Worm (Caenorhabditis elegans) whole organism, L1 larva: ENCODE measurements around the gene scl-2.

Experiments
- C16A3.4 ChIP-seq: fragments of 150-350 bp; optimal IDR thresholded peaks from 2 replicates; lab custom pipeline; 2014; ENCODE audit warnings: missing biosample characterization, missing genetic modification characterization
- C34B4.2 ChIP-seq: sonication (generic microtip); optimal IDR thresholded peaks from 2 replicates; lab custom pipeline; 2017; ENCODE audit warnings: mild to moderate bottlenecking, missing genetic modification characterization, missing compliant biosample characterization
- F16B12.6 ChIP-seq: fragments of 150-350 bp; optimal IDR thresholded peaks from 2 replicates; lab custom pipeline; 2014; ENCODE audit warnings: missing biosample characterization, missing genetic modification characterization
- alr-1 ChIP-seq: fragments of 200-800 bp; sonication (Bioruptor generic); optimal IDR thresholded peaks from 2 replicates; lab custom pipeline; 2018; ENCODE audit warnings: borderline replicate concordance, mild to moderate bottlenecking, missing genetic modification characterization, missing compliant biosample characterization
- aly-2 ChIP-seq: fragments of 150-350 bp; optimal IDR thresholded peaks from 2 replicates; lab custom pipeline; 2014; ENCODE audit warnings: missing biosample characterization, missing genetic modification characterization
- blmp-1 ChIP-seq: fragments of 150-350 bp; optimal IDR thresholded peaks from 2 replicates; lab custom pipeline; 2014; ENCODE audit warnings: missing biosample characterization, missing genetic modification characterization
- ceh-63 ChIP-seq: fragments of 200-800 bp; sonication (Bioruptor generic); optimal IDR thresholded peaks from 2 replicates; lab custom pipeline; 2018; ENCODE audit warnings: mild to moderate bottlenecking, missing genetic modification characterization, missing compliant biosample characterization
- ceh-8 ChIP-seq: fragments of 200-800 bp; sonication (Bioruptor generic); optimal IDR thresholded peaks from 2 replicates; lab custom pipeline; 2018; ENCODE audit warnings: mild to moderate bottlenecking, missing genetic modification characterization, moderate library complexity, missing compliant biosample characterization
- ceh-82 ChIP-seq, 3 experiments: fragments of 150-350 bp in 1 of 3; sonication (generic microtip) in 2 of 3; optimal IDR thresholded peaks; 2 replicates each; lab custom pipeline; 2014 to 2017; ENCODE audit warnings: missing biosample characterization in 3 of 3, missing genetic modification characterization in 3 of 3
- ceh-88 ChIP-seq: fragments of 200-800 bp; sonication (Bioruptor generic); IDR thresholded peaks from 2 replicates; pipeline ENCODE4 v1.3.6; 2022; ENCODE audit warnings: missing genetic modification characterization, missing compliant biosample characterization
- ceh-90 ChIP-seq: sonication (generic microtip); optimal IDR thresholded peaks from 2 replicates; lab custom pipeline; 2016; ENCODE audit warnings: missing genetic modification characterization, missing compliant biosample characterization
- efl-1 ChIP-seq, 4 experiments: fragments of 150-350 bp; optimal IDR thresholded peaks in 3 of 4; peaks in 1 of 4; 1 replicate in 1 of 4; 2 replicates in 3 of 4; lab custom pipeline; 2014; ENCODE audit warnings: missing biosample characterization in 2 of 4, missing genetic modification characterization in 2 of 4, missing genetic modification reagents in 2 of 4
- egl-13 ChIP-seq: sonication (generic microtip); optimal IDR thresholded peaks from 2 replicates; lab custom pipeline; 2016; ENCODE audit warnings: missing genotype, missing genetic modification reagents, missing genetic modification characterization, missing compliant biosample characterization
- fkh-10 ChIP-seq: sonication (generic microtip); optimal IDR thresholded peaks from 2 replicates; lab custom pipeline; 2017; ENCODE audit warnings: missing biosample characterization, missing genetic modification reagents, missing genetic modification characterization
- fos-1 ChIP-seq: fragments of 150-350 bp; optimal IDR thresholded peaks from 2 replicates; lab custom pipeline; 2014; ENCODE audit warnings: missing biosample characterization, missing genetic modification characterization
- grh-1 ChIP-seq: fragments of 200-800 bp; sonication (Bioruptor generic); IDR thresholded peaks from 2 replicates; pipeline ENCODE4 v1.3.6; 2022; ENCODE audit warnings: missing genetic modification reagents, missing genetic modification characterization, missing compliant biosample characterization
- irx-1 ChIP-seq: sonication (generic microtip); optimal IDR thresholded peaks from 2 replicates; lab custom pipeline; 2016; ENCODE audit warnings: missing genetic modification characterization, missing compliant biosample characterization
- isw-1 ChIP-seq: fragments of 200-800 bp; sonication (Bioruptor generic); IDR thresholded peaks from 2 replicates; pipeline ENCODE4 v1.3.6; 2022; ENCODE audit warnings: missing genetic modification characterization, missing compliant biosample characterization
- lin-13 ChIP-seq: fragments of 150-350 bp; optimal IDR thresholded peaks from 2 replicates; lab custom pipeline; 2014; ENCODE audit warnings: missing biosample characterization, missing genetic modification reagents, missing genetic modification characterization
- lin-14 ChIP-seq: fragments of 200-800 bp; sonication (Bioruptor generic); optimal IDR thresholded peaks from 2 replicates; lab custom pipeline; 2018; ENCODE audit warnings: mild to moderate bottlenecking, missing genetic modification characterization, moderate library complexity, missing compliant biosample characterization
- lin-35 ChIP-seq, 2 experiments: fragments of 150-350 bp; optimal IDR thresholded peaks; 2 replicates each; lab custom pipeline; 2014; ENCODE audit warnings: missing biosample characterization in 2 of 2, missing genetic modification characterization in 2 of 2, missing genetic modification reagents in 2 of 2
- mep-1 ChIP-seq: fragments of 150-350 bp; optimal IDR thresholded peaks from 2 replicates; lab custom pipeline; 2014; ENCODE audit warnings: missing biosample characterization, missing genetic modification characterization
- nhr-12 ChIP-seq: sonication (generic microtip); optimal IDR thresholded peaks from 2 replicates; lab custom pipeline; 2017; ENCODE audit warnings: missing biosample characterization, missing genetic modification characterization
- nhr-20 ChIP-seq: sonication (generic microtip); optimal IDR thresholded peaks from 2 replicates; lab custom pipeline; 2016; ENCODE audit warnings: mild to moderate bottlenecking, missing genetic modification characterization, missing compliant biosample characterization
- nhr-47 ChIP-seq: sonication (generic microtip); optimal IDR thresholded peaks from 2 replicates; lab custom pipeline; 2016; ENCODE audit warnings: mild to moderate bottlenecking, missing genetic modification characterization, moderate library complexity, missing compliant biosample characterization
- nhr-77 ChIP-seq: fragments of 150-350 bp; optimal IDR thresholded peaks from 2 replicates; lab custom pipeline; 2014; ENCODE audit warnings: missing biosample characterization, missing genetic modification characterization
- nhr-84 ChIP-seq: sonication (generic microtip); optimal IDR thresholded peaks from 2 replicates; lab custom pipeline; 2017; ENCODE audit warnings: missing biosample characterization, missing genetic modification characterization
- nhr-85 ChIP-seq: sonication (generic microtip); peaks from one replicate; lab custom pipeline; 2016; ENCODE audit warnings: missing genetic modification characterization, inconsistent platforms, missing compliant biosample characterization
- nhr-90 ChIP-seq: sonication (generic microtip); optimal IDR thresholded peaks from 2 replicates; lab custom pipeline; 2016; ENCODE audit warnings: mild to moderate bottlenecking, missing genetic modification characterization, missing compliant biosample characterization; ENCODE audit not compliant: poor library complexity
- pag-3 ChIP-seq: sonication (generic microtip); optimal IDR thresholded peaks from 2 replicates; lab custom pipeline; 2017; ENCODE audit warnings: missing genetic modification characterization, mild to moderate bottlenecking, missing compliant biosample characterization, antibody characterized with exemption, borderline replicate concordance; ENCODE audit not compliant: insufficient read depth
- pax-3 ChIP-seq: fragments of 200-800 bp; sonication (Bioruptor generic); optimal IDR thresholded peaks from 2 replicates; lab custom pipeline; 2018; ENCODE audit warnings: mild to moderate bottlenecking, missing genetic modification characterization, moderate library complexity, missing compliant biosample characterization
- pqm-1 ChIP-seq: sonication (generic microtip); optimal IDR thresholded peaks from 3 replicates; lab custom pipeline; 2017; ENCODE audit warnings: missing biosample characterization, missing genetic modification characterization
- rnt-1 ChIP-seq: sonication (generic microtip); optimal IDR thresholded peaks from 2 replicates; lab custom pipeline; 2016; ENCODE audit warnings: mild to moderate bottlenecking, missing genetic modification characterization, moderate library complexity, missing compliant biosample characterization
- skn-1 ChIP-seq: fragments of 150-350 bp; optimal IDR thresholded peaks from 2 replicates; lab custom pipeline; 2014; ENCODE audit warnings: missing biosample characterization, missing genetic modification characterization
- snu-23 ChIP-seq: sonication (generic microtip); optimal IDR thresholded peaks from 2 replicates; lab custom pipeline; 2016; ENCODE audit warnings: missing genetic modification characterization, missing compliant biosample characterization
- sox-4 ChIP-seq: sonication (generic microtip); optimal IDR thresholded peaks from 2 replicates; lab custom pipeline; 2016; ENCODE audit warnings: missing genetic modification characterization, missing compliant biosample characterization
- unc-130 ChIP-seq: fragments of 150-350 bp; optimal IDR thresholded peaks from 2 replicates; lab custom pipeline; 2017; ENCODE audit warnings: missing biosample characterization, missing genetic modification characterization, inconsistent platforms
- unc-30 ChIP-seq: sonication (generic microtip); optimal IDR thresholded peaks from 2 replicates; lab custom pipeline; 2017; ENCODE audit warnings: missing biosample characterization, missing genetic modification characterization
- unc-86 ChIP-seq: sonication (generic microtip); optimal IDR thresholded peaks from 2 replicates; lab custom pipeline; 2016; ENCODE audit warnings: missing genetic modification characterization, missing compliant biosample characterization
- unc-98 ChIP-seq: fragments of 200-800 bp; sonication (Bioruptor generic); IDR thresholded peaks from 2 replicates; pipeline ENCODE4 v1.3.6; 2022; ENCODE audit warnings: missing genetic modification characterization, missing compliant biosample characterization
- vab-15 ChIP-seq: sonication (generic microtip); optimal IDR thresholded peaks from 2 replicates; lab custom pipeline; 2017; ENCODE audit warnings: missing genotype, mild to moderate bottlenecking, missing genetic modification characterization, missing compliant biosample characterization
- xbp-1 ChIP-seq: sonication (generic microtip); optimal IDR thresholded peaks from 2 replicates; lab custom pipeline; 2016; ENCODE audit warnings: missing genetic modification characterization, missing compliant biosample characterization
- zag-1 ChIP-seq: fragments of 150-350 bp; optimal IDR thresholded peaks from 2 replicates; lab custom pipeline; 2014; ENCODE audit warnings: missing biosample characterization, missing genetic modification characterization
- zip-4 ChIP-seq: fragments of 200-800 bp; sonication (Bioruptor generic); optimal IDR thresholded peaks from 2 replicates; lab custom pipeline; 2018; ENCODE audit warnings: mild to moderate bottlenecking, missing genetic modification characterization, moderate library complexity, missing compliant biosample characterization

The scl-2 gene

ce11 chrIV:13098652-13099051 is 41.1 kb downstream of the scl-2 start, which contains the start of the genes dli-1, tin-9.2 and exos-4.1 (continued):
- peak; percentile 17 for TF ChIP-seq nhr-77 (tag; lab: Kevin White, UChicago)
- TF ChIP-seq pag-3 = no peak
- TF ChIP-seq ceh-82 (tag; optimal IDR thresholded peaks at IDR 0.05; lab: Kevin White, UChicago) = peak; percentile 41 to 62 (median 62)
- TF ChIP-seq rnt-1 (tag; lab: Kevin White, UChicago) = peak; percentile 69
- peak; percentile 95 for TF ChIP-seq mep-1
- TF ChIP-seq nhr-47 (tag; lab: Kevin White, UChicago) = peak; percentile 85
- TF ChIP-seq nhr-12 (tag; lab: Kevin White, UChicago) = no peak
- peak; percentile 51 for TF ChIP-seq irx-1
- TF ChIP-seq F16B12.6 (tag; lab: Kevin White, UChicago) = peak; percentile 94
- TF ChIP-seq egl-13 (tag; lab: Kevin White, UChicago) = peak; percentile 49
- TF ChIP-seq fkh-10 = no peak
- TF ChIP-seq pqm-1 (tag; lab: Kevin White, UChicago) = no peak
- TF ChIP-seq unc-130 (tag; lab: Kevin White, UChicago) = no peak
- TF ChIP-seq isw-1 (GFP tag; lab: Robert Waterston, UW) = peak; percentile 79
- TF ChIP-seq ceh-88 (GFP tag; lab: Robert Waterston, UW) = no peak
- TF ChIP-seq fos-1 = peak; percentile 33
- TF ChIP-seq nhr-85 (tag; lab: Kevin White, UChicago) = peak; percentile 83
- no peak for TF ChIP-seq aly-2 (tag; lab: Kevin White, UChicago)
- TF ChIP-seq skn-1 (tag; lab: Kevin White, UChicago) = peak; percentile 86
- no peak for TF ChIP-seq pax-3 (tag; lab: Kevin White, UChicago)
- peak; percentile 13; the same call in 1 of the 2 replicates for TF ChIP-seq grh-1 (GFP tag; lab: Robert Waterston, UW)
- TF ChIP-seq efl-1 (optimal IDR thresholded peaks at IDR 0.05; lab: Kevin White, UChicago) = peak; percentile 82 to 84
- peak; percentile 82 to 97 for TF ChIP-seq efl-1 (GFP tag; optimal IDR thresholded peaks at IDR 0.05 in 1 of 2; lab: Kevin White, UChicago)
- peak; percentile 53 for TF ChIP-seq C16A3.4 (tag; lab: Kevin White, UChicago)
- peak; percentile 86 for TF ChIP-seq snu-23 (GFP tag; lab: Kevin White, UChicago)
- no peak for TF ChIP-seq ceh-90
- no peak for TF ChIP-seq vab-15 (tag; lab: Kevin White, UChicago)
- TF ChIP-seq lin-14 (GFP tag; lab: Kevin White, UChicago) = no peak
- peak; percentile 73 for TF ChIP-seq nhr-20 (tag; lab: Kevin White, UChicago)
- TF ChIP-seq zag-1 = no peak
- TF ChIP-seq ceh-8 = no peak

ce11 chrIV:13100415-13100814 is 42.9 kb downstream of the scl-2 start, which contains the start of gene fask-1:
fask-1 (plus strand) TSS chrIV:13100715.
- TF ChIP-seq nhr-84 (tag; lab: Kevin White, UChicago) (no peak), fos-1 (no peak), aly-2 (tag; lab: Kevin White, UChicago) (no peak), isw-1 (GFP tag; lab: Robert Waterston, UW) (no peak), pag-3 (no peak), sox-4 (tag; lab: Kevin White, UChicago) (no peak), nhr-20 (tag; lab: Kevin White, UChicago) (no peak), alr-1 (tag; lab: Kevin White, UChicago) (no peak), nhr-12 (tag; lab: Kevin White, UChicago) (no peak)

- TF ChIP-seq ceh-88 (GFP tag; lab: Robert Waterston, UW) = no peak
- no peak for TF ChIP-seq C34B4.2
- TF ChIP-seq xbp-1 (tag; lab: Kevin White, UChicago) = no peak
- TF ChIP-seq unc-86 (tag; lab: Kevin White, UChicago) = no peak
- TF ChIP-seq unc-98 (GFP tag; lab: Robert Waterston, UW) = no peak
- no peak for TF ChIP-seq unc-30 (tag; lab: Kevin White, UChicago)
- TF ChIP-seq unc-130 (tag; lab: Kevin White, UChicago) = no peak
- TF ChIP-seq ceh-63 (GFP tag; lab: Kevin White, UChicago) = no peak
- no peak for TF ChIP-seq irx-1
- TF ChIP-seq blmp-1 = no peak
- TF ChIP-seq lin-13 (GFP tag; lab: Kevin White, UChicago) = no peak
- no peak for TF ChIP-seq zip-4 (GFP tag; lab: Kevin White, UChicago)
- no peak for TF ChIP-seq nhr-90 (tag; lab: Kevin White, UChicago)
- TF ChIP-seq alr-1 (tag; lab: Kevin White, UChicago) = no peak
- TF ChIP-seq lin-35 (GFP tag; optimal IDR thresholded peaks at IDR 0.05; lab: Kevin White, UChicago) = no peak
- TF ChIP-seq snu-23 (GFP tag; lab: Kevin White, UChicago) = no peak
Observed at ce11 chrIV:13104900-13105299, 47.4 kb downstream of the scl-2 start, which contains the start of gene rde-11. rde-11 (plus strand) TSS chrIV:13105200.
